Fruit fly (Drosophila melanogaster): ENCODE measurements around the gene amx.

amx gene

dm6 chrX:9247171-9247783 lies at the start of gene amx, which contains the start of gene Dsor1 (continued):
- TF ChIP-seq CG11695 (GFP tag; IDR thresholded peaks at IDR 0.05) = no peak
- peak; percentile 52 for TF ChIP-seq Sin3A (optimal IDR thresholded peaks at IDR 0.05)
- peak; percentile 36 for TF ChIP-seq nerfin-1 (tag; optimal IDR thresholded peaks at IDR 0.05)
- 0 out of 3 replicates have a peak, but pooled peaks have one; percentile 30 for TF ChIP-seq Aef1 (GFP tag; IDR thresholded peaks at IDR 0.05)
- no peak for TF ChIP-seq bigmax (GFP tag; optimal IDR thresholded peaks at IDR 0.05)
- TF ChIP-seq rib (GFP tag; IDR thresholded peaks at IDR 0.05) = 0 out of 2 replicates have a peak, but pooled peaks have one; percentile 41
- 0 out of 3 replicates have a peak, but pooled peaks have one; percentile 10 for TF ChIP-seq knrl (GFP tag; IDR thresholded peaks at IDR 0.05; ENCODE audit: partially characterized antibody)
- TF ChIP-seq sens (GFP tag) = peak; percentile 72
- TF ChIP-seq phol (tag; optimal IDR thresholded peaks at IDR 0.05) = peak; percentile 32
- peak; percentile 7 for TF ChIP-seq Elba2 (GFP tag; optimal IDR thresholded peaks at IDR 0.05)
- TF ChIP-seq pzg (GFP tag; optimal IDR thresholded peaks at IDR 0.05) = peak; percentile 47
- no peak for TF ChIP-seq Bteb2 (GFP tag; optimal IDR thresholded peaks at IDR 0.05)
- TF ChIP-seq fd3F (GFP tag; optimal IDR thresholded peaks at IDR 0.05) = no peak
- TF ChIP-seq Nf-YC (tag; optimal IDR thresholded peaks at IDR 0.05) = peak; percentile 14
- peak; percentile 31 for TF ChIP-seq CG2116 (GFP tag; optimal IDR thresholded peaks at IDR 0.05)
- no peak for TF ChIP-seq H2.0 (GFP tag; IDR thresholded peaks at IDR 0.05)
- TF ChIP-seq CG12236 (GFP tag; optimal IDR thresholded peaks at IDR 0.05) = no peak
- TF ChIP-seq B-H2 (GFP tag; optimal IDR thresholded peaks at IDR 0.05) = no peak
- peak; percentile 30 for TF ChIP-seq sqz (GFP tag; optimal IDR thresholded peaks at IDR 0.05)
- TF ChIP-seq HmgZ (tag; optimal IDR thresholded peaks at IDR 0.05) = peak; percentile 9
- TF ChIP-seq gcm2 (GFP tag; optimal IDR thresholded peaks at IDR 0.05) = no peak
- TF ChIP-seq Tbp (GFP tag; optimal IDR thresholded peaks at IDR 0.05) = peak; percentile 23

- TF ChIP-seq Aef1 (GFP tag; IDR thresholded peaks at IDR 0.05) = no peak
- TF ChIP-seq Hr39 (optimal IDR thresholded peaks at IDR 0.05) = no peak
- no peak for TF ChIP-seq run (tag; optimal IDR thresholded peaks at IDR 0.05)
- no peak for TF ChIP-seq CG2199 (GFP tag; IDR thresholded peaks at IDR 0.05)
These were observed 49.4 kb upstream of the amx start for dm6 chrX:9296518-9296917.

- TF ChIP-seq CG10267 (tag; optimal IDR thresholded peaks at IDR 0.05) = peak; percentile 16
- TF ChIP-seq bsh (GFP tag; optimal IDR thresholded peaks at IDR 0.05) = peak in 1 of 2 experiments; percentile 62
- TF ChIP-seq Med (GFP tag) = peak; percentile 61
- peak; percentile 3 for TF ChIP-seq tin (GFP tag; optimal IDR thresholded peaks at IDR 0.05)
- TF ChIP-seq ssp (GFP tag; IDR thresholded peaks at IDR 0.05) = 0 out of 2 replicates have a peak, but pooled peaks have one; percentile 23
- no peak for TF ChIP-seq hkb (optimal IDR thresholded peaks at IDR 0.05)
- TF ChIP-seq hkb (GFP tag; IDR thresholded peaks at IDR 0.05) = peak; percentile 32; the same call in 1 of the 2 replicates
- peak; percentile 11 for TF ChIP-seq CG30403 (GFP tag; optimal IDR thresholded peaks at IDR 0.05)
- TF ChIP-seq CG7963 (GFP tag; IDR thresholded peaks at IDR 0.05; ENCODE audit: partially characterized antibody) = no peak
- TF ChIP-seq pan (optimal IDR thresholded peaks at IDR 0.05) = no peak
- TF ChIP-seq pan (GFP tag; optimal IDR thresholded peaks at IDR 0.05 in 1 of 2, IDR thresholded peaks at IDR 0.05 in 1 of 2) = peak in 1 of 2 experiments; percentile 37
- peak; percentile 71 for TF ChIP-seq zfh1 (GFP tag; IDR thresholded peaks at IDR 0.05)
- TF ChIP-seq sens (GFP tag) = peak; percentile 84
- no peak for TF ChIP-seq Side (GFP tag; optimal IDR thresholded peaks at IDR 0.05)
- TF ChIP-seq ci (GFP tag; IDR thresholded peaks at IDR 0.05) = peak; percentile 57; the same call in 1 of the 3 replicates
- TF ChIP-seq CG17328 (GFP tag; IDR thresholded peaks at IDR 0.05) = peak; percentile 56; the same call in 1 of the 2 replicates
- TF ChIP-seq CG2875 (GFP tag; optimal IDR thresholded peaks at IDR 0.05) = peak; percentile 1
- TF ChIP-seq repo (GFP tag; optimal IDR thresholded peaks at IDR 0.05) = no peak
- no peak for TF ChIP-seq unc-4 (GFP tag; IDR thresholded peaks at IDR 0.05; ENCODE audit: partially characterized antibody)
- TF ChIP-seq CG4730 (GFP tag; IDR thresholded peaks at IDR 0.05) = 0 out of 2 replicates have a peak, but pooled peaks have one; percentile 26
- no peak for TF ChIP-seq HLH54F (GFP tag; optimal IDR thresholded peaks at IDR 0.05)
- TF ChIP-seq sc (optimal IDR thresholded peaks at IDR 0.05) = no peak
- peak; percentile 9 for TF ChIP-seq sc (GFP tag; optimal IDR thresholded peaks at IDR 0.05)
- peak; percentile 14 for TF ChIP-seq CG30431 (GFP tag; optimal IDR thresholded peaks at IDR 0.05)
- TF ChIP-seq H2.0 (GFP tag; IDR thresholded peaks at IDR 0.05) = peak; percentile 10; the same call in 1 of the 2 replicates
- peak; percentile 72 for TF ChIP-seq Ets65A (GFP tag)
- peak; percentile 47 for TF ChIP-seq Blimp-1 (GFP tag; optimal IDR thresholded peaks at IDR 0.05)
These were observed 48.4 kb upstream of the amx start for dm6 chrX:9295518-9295917.

Data from whole organism, embryonic.